Fruit fly (Drosophila melanogaster) whole organism, embryonic: ENCODE data around the gene CG13838.

Source experiments
- ATbp ChIP-seq: fragments of 200-800 bp; sonication (Bioruptor generic); optimal IDR thresholded peaks from 2 replicates; lab custom pipeline; 2017; ENCODE audit warnings: missing biosample characterization, mild to moderate bottlenecking, missing genetic modification characterization, missing genetic modification reagents
- Atf3 ChIP-seq: fragments of 200-800 bp; sonication (Bioruptor generic); optimal IDR thresholded peaks from 3 replicates; lab custom pipeline; 2016; ENCODE audit warnings: missing biosample characterization, missing genetic modification characterization
- BtbVII ChIP-seq: fragments of 200-800 bp; sonication (Bioruptor generic); optimal IDR thresholded peaks from 3 replicates; lab custom pipeline; 2017; ENCODE audit warnings: missing biosample characterization, mild to moderate bottlenecking, missing genetic modification characterization
- CG10209 ChIP-seq: fragments of 200-800 bp; sonication (Bioruptor generic); optimal IDR thresholded peaks from 3 replicates; lab custom pipeline; 2017; ENCODE audit warnings: missing biosample characterization, mild to moderate bottlenecking, missing genetic modification characterization, missing genetic modification reagents
- CG10431 ChIP-seq: fragments of 200-800 bp; sonication (Bioruptor generic); optimal IDR thresholded peaks from 3 replicates; lab custom pipeline; 2018; ENCODE audit warnings: missing biosample characterization, mild to moderate bottlenecking, missing genetic modification characterization
- CG10654 ChIP-seq: fragments of 200-800 bp; sonication (Bioruptor generic); optimal IDR thresholded peaks from 2 replicates; lab custom pipeline; 2016; ENCODE audit warnings: missing biosample characterization, missing genetic modification characterization
- CG11504 ChIP-seq: fragments of 200-800 bp; sonication (Bioruptor generic); optimal IDR thresholded peaks from 3 replicates; lab custom pipeline; 2019; ENCODE audit warnings: missing biosample characterization, mild to moderate bottlenecking, missing genetic modification characterization, moderate library complexity
- CG11560 ChIP-seq: fragments of 200-800 bp; sonication (Bioruptor generic); IDR thresholded peaks from 3 replicates; pipeline ENCODE4 v1.3.6; 2022; ENCODE audit warnings: missing biosample characterization, missing genetic modification characterization
- CG1233 ChIP-seq: fragments of 200-800 bp; sonication (Bioruptor generic); optimal IDR thresholded peaks from 4 replicates; lab custom pipeline; 2018; ENCODE audit warnings: missing biosample characterization, mild to moderate bottlenecking, missing genetic modification characterization
- CG12391 ChIP-seq: fragments of 200-800 bp; sonication (Bioruptor generic); optimal IDR thresholded peaks from 3 replicates; lab custom pipeline; 2018; ENCODE audit warnings: missing biosample characterization, mild to moderate bottlenecking, missing genetic modification characterization, moderate library complexity
- CG13775 ChIP-seq: fragments of 200-800 bp; sonication (Bioruptor generic); optimal IDR thresholded peaks from 3 replicates; lab custom pipeline; 2017; ENCODE audit warnings: missing biosample characterization, mild to moderate bottlenecking, missing genetic modification characterization
- CG15269 ChIP-seq: fragments of 200-800 bp; sonication (Bioruptor generic); optimal IDR thresholded peaks from 2 replicates; lab custom pipeline; 2018; ENCODE audit warnings: missing biosample characterization, mild to moderate bottlenecking, missing genetic modification characterization, moderate library complexity
- CG17829 ChIP-seq: fragments of 200-800 bp; optimal IDR thresholded peaks from 2 replicates; lab custom pipeline; 2019; ENCODE audit warnings: missing biosample characterization, mild to moderate bottlenecking, missing genetic modification characterization, moderate library complexity
- CG2712 ChIP-seq: fragments of 200-800 bp; optimal IDR thresholded peaks from 3 replicates; lab custom pipeline; 2019; ENCODE audit warnings: missing biosample characterization, mild to moderate bottlenecking, missing genetic modification characterization, moderate library complexity
- CG31441 ChIP-seq: fragments of 200-800 bp; sonication (Bioruptor generic); IDR thresholded peaks from 2 replicates; pipeline ENCODE4 v1.3.6; 2022; ENCODE audit warnings: missing biosample characterization, missing genetic modification characterization
- CG3281 ChIP-seq: fragments of 200-800 bp; sonication (Bioruptor generic); optimal IDR thresholded peaks from 3 replicates; lab custom pipeline; 2017; ENCODE audit warnings: missing biosample characterization, mild to moderate bottlenecking, missing genetic modification characterization
- CG4282 ChIP-seq: fragments of 200-800 bp; sonication (Bioruptor generic); optimal IDR thresholded peaks from 2 replicates; lab custom pipeline; 2016; ENCODE audit warnings: missing biosample characterization, missing genetic modification characterization
- CG7987 ChIP-seq: fragments of 200-800 bp; sonication (Bioruptor generic); optimal IDR thresholded peaks from 2 replicates; lab custom pipeline; 2018; ENCODE audit warnings: missing biosample characterization, mild to moderate bottlenecking, missing genetic modification characterization, moderate library complexity
- CG8290 ChIP-seq, 3 experiments: fragments of 200-800 bp; sonication (Bioruptor generic); optimal IDR thresholded peaks; 2 replicates each; lab custom pipeline; 2016 to 2019; ENCODE audit warnings: missing biosample characterization in 3 of 3, missing genetic modification characterization in 3 of 3, mild to moderate bottlenecking in 2 of 3, moderate library complexity in 1 of 3
- Deaf1 ChIP-seq: fragments of 200-800 bp; optimal IDR thresholded peaks from 3 replicates; lab custom pipeline; 2019; ENCODE audit warnings: missing biosample characterization, mild to moderate bottlenecking, missing genetic modification characterization, moderate library complexity
- Dek ChIP-seq: fragments of 200-800 bp; sonication (Bioruptor generic); optimal IDR thresholded peaks from 3 replicates; lab custom pipeline; 2019; ENCODE audit warnings: missing biosample characterization, mild to moderate bottlenecking, missing genetic modification characterization, moderate library complexity
- Dll ChIP-seq: fragments of 200-800 bp; sonication (Bioruptor generic); IDR thresholded peaks from 4 replicates; pipeline ENCODE4 v1.3.6; 2022; ENCODE audit warnings: missing biosample characterization, missing genetic modification characterization; ENCODE audit not compliant: partially characterized antibody
- Eip74EF ChIP-seq, 2 experiments: fragments of 200-800 bp in 1 of 2; fragments of >200 bp in 1 of 2; sonication (Bioruptor generic) in 1 of 2; optimal IDR thresholded peaks; 2 replicates each; lab custom pipeline; 2017 to 2019; ENCODE audit warnings: missing biosample characterization in 2 of 2, missing genetic modification characterization in 2 of 2, mild to moderate bottlenecking in 1 of 2, moderate library complexity in 1 of 2
- Hr3 ChIP-seq: fragments of 200-800 bp; sonication (Bioruptor generic); optimal IDR thresholded peaks from 3 replicates; lab custom pipeline; 2016; ENCODE audit warnings: missing biosample characterization, missing genetic modification characterization
- Hr78 ChIP-seq, 2 experiments: fragments of 200-800 bp in 1 of 2; fragments of >200 bp in 1 of 2; sonication (Bioruptor generic) in 1 of 2; optimal IDR thresholded peaks; 2 replicates each; lab custom pipeline; 2017 to 2019; ENCODE audit warnings: missing biosample characterization in 2 of 2, missing genetic modification characterization in 2 of 2, mild to moderate bottlenecking in 1 of 2, moderate library complexity in 1 of 2
- Hsf ChIP-seq: fragments of 200-800 bp; sonication (Bioruptor generic); optimal IDR thresholded peaks from 3 replicates; lab custom pipeline; 2016; ENCODE audit warnings: missing biosample characterization, missing genetic modification characterization
- Jarid2 ChIP-seq: fragments of 200-800 bp; sonication (Bioruptor generic); optimal IDR thresholded peaks from 3 replicates; lab custom pipeline; 2017; ENCODE audit warnings: mild to moderate bottlenecking, missing biosample characterization, missing genetic modification reagents, missing genetic modification characterization
- Med ChIP-seq: fragments of 200-800 bp; sonication (Bioruptor generic); peaks from one replicate; lab custom pipeline; 2016; ENCODE audit warnings: missing biosample characterization, missing genetic modification characterization, mild to moderate bottlenecking, inconsistent platforms, moderate library complexity
- Nf-YC ChIP-seq: fragments of 200-800 bp; optimal IDR thresholded peaks from 3 replicates; lab custom pipeline; 2019; ENCODE audit warnings: missing biosample characterization, mild to moderate bottlenecking, missing genetic modification characterization, moderate library complexity
- Oaz ChIP-seq: fragments of 200-800 bp; sonication (Bioruptor generic); IDR thresholded peaks from 2 replicates; pipeline ENCODE4 v1.3.6; 2022; ENCODE audit warnings: missing biosample characterization, missing genetic modification characterization
- Stat92E ChIP-seq, 3 experiments: fragments of >200 bp in 2 of 3; fragments of 200-800 bp in 1 of 3; sonication (Bioruptor generic) in 1 of 3; optimal IDR thresholded peaks; 2 replicates each; lab custom pipeline; 2017 to 2019; ENCODE audit warnings: missing biosample characterization in 3 of 3, missing genetic modification characterization in 3 of 3, mild to moderate bottlenecking in 1 of 3, moderate library complexity in 1 of 3
- Xbp1 ChIP-seq: fragments of 200-800 bp; sonication (Bioruptor generic); optimal IDR thresholded peaks from 3 replicates; lab custom pipeline; 2016; ENCODE audit warnings: missing biosample characterization, mild to moderate bottlenecking, missing genetic modification characterization
- al ChIP-seq: fragments of 200-800 bp; sonication (Bioruptor generic); IDR thresholded peaks from 2 replicates; pipeline ENCODE4 v1.3.6; 2022; ENCODE audit warnings: missing biosample characterization, missing genetic modification characterization
- aop ChIP-seq: fragments of 200-800 bp; sonication (Bioruptor generic); IDR thresholded peaks from 2 replicates; pipeline ENCODE4 v1.3.6; 2022; ENCODE audit warnings: missing biosample characterization, missing genetic modification characterization
- chinmo ChIP-seq: fragments of 200-800 bp; sonication (Bioruptor generic); IDR thresholded peaks from 4 replicates; pipeline ENCODE4 v1.3.6; 2022; ENCODE audit warnings: missing biosample characterization, missing genetic modification characterization; ENCODE audit not compliant: partially characterized antibody
- grn ChIP-seq: fragments of 200-800 bp; sonication (Bioruptor generic); optimal IDR thresholded peaks from 3 replicates; lab custom pipeline; 2017; ENCODE audit warnings: missing biosample characterization, missing genetic modification characterization
- ham ChIP-seq: fragments of 200-800 bp; sonication (Bioruptor generic); IDR thresholded peaks from 2 replicates; pipeline ENCODE4 v1.3.6; 2022; ENCODE audit warnings: missing biosample characterization, missing genetic modification characterization
- her ChIP-seq: fragments of 200-800 bp; sonication (Bioruptor generic); optimal IDR thresholded peaks from 2 replicates; lab custom pipeline; 2016; ENCODE audit warnings: missing biosample characterization, missing genetic modification characterization
- p53 ChIP-seq: fragments of 200-800 bp; sonication (Bioruptor generic); optimal IDR thresholded peaks from 2 replicates; lab custom pipeline; 2016; ENCODE audit warnings: missing biosample characterization, missing genetic modification characterization
- pros ChIP-seq: fragments of 200-800 bp; sonication (Bioruptor generic); optimal IDR thresholded peaks from 3 replicates; lab custom pipeline; 2019; ENCODE audit warnings: missing biosample characterization, mild to moderate bottlenecking, missing genetic modification characterization, moderate library complexity
- ranshi ChIP-seq: fragments of 200-800 bp; sonication (Bioruptor generic); IDR thresholded peaks from 2 replicates; pipeline ENCODE4 v1.3.6; 2022; ENCODE audit warnings: missing biosample characterization, missing genetic modification characterization
- row ChIP-seq: fragments of 200-800 bp; sonication (Bioruptor generic); IDR thresholded peaks from 3 replicates; pipeline ENCODE4 v1.3.6; 2022; ENCODE audit warnings: missing biosample characterization, missing genetic modification characterization
- sd ChIP-seq: fragments of 200-800 bp; sonication (Bioruptor generic); optimal IDR thresholded peaks from 3 replicates; lab custom pipeline; 2018; ENCODE audit warnings: missing biosample characterization, mild to moderate bottlenecking, missing genetic modification characterization, moderate library complexity
- sim ChIP-seq: fragments of 200-800 bp; sonication (Bioruptor generic); IDR thresholded peaks from 2 replicates; pipeline ENCODE4 v1.3.6; 2022; ENCODE audit warnings: missing biosample characterization, missing genetic modification characterization
- sima ChIP-seq: fragments of 200-800 bp; sonication (Bioruptor generic); optimal IDR thresholded peaks from 2 replicates; lab custom pipeline; 2016; ENCODE audit warnings: missing biosample characterization, missing genetic modification characterization
- so ChIP-seq: fragments of 200-800 bp; sonication (Bioruptor generic); IDR thresholded peaks from 3 replicates; pipeline ENCODE4 v1.3.6; 2022; ENCODE audit warnings: missing biosample characterization, missing genetic modification characterization
- stc ChIP-seq: fragments of 200-800 bp; sonication (Bioruptor generic); IDR thresholded peaks from 2 replicates; pipeline ENCODE4 v1.3.6; 2022; ENCODE audit warnings: missing biosample characterization, missing genetic modification characterization
- sug ChIP-seq: fragments of 200-800 bp; optimal IDR thresholded peaks from 2 replicates; lab custom pipeline; 2019; ENCODE audit warnings: missing biosample characterization, mild to moderate bottlenecking, missing genetic modification characterization, moderate library complexity
- tna ChIP-seq: fragments of 200-800 bp; sonication (Bioruptor generic); IDR thresholded peaks from 2 replicates; pipeline ENCODE4 v1.3.6; 2022; ENCODE audit warnings: missing biosample characterization, missing genetic modification characterization; ENCODE audit not compliant: partially characterized antibody
- vfl ChIP-seq: fragments of 200-800 bp; sonication (Bioruptor generic); optimal IDR thresholded peaks from 2 replicates; lab custom pipeline; 2016; ENCODE audit warnings: missing biosample characterization, missing genetic modification characterization

CG13838 gene

DNA sequence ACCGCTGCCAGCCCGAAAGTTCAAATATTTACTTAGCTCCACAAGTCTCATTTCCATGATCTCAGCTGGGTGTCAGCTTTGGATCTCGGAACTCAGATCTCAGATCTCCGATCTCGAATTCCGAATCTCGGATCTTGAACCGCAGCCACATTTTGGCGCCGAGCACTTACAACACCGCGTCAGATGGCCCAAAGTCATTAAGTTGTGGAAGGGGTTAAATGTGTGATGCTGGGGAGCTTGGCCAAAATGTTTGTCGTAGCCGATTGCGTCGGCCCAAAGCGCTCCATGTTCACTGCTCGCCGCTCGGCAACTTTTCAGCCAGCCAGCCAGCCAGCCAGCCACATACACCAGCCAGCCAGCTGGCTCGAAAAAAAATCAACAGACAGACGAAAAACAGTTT lies 30.0 kb upstream of the CG13838 start, which contains the start of gene CG6688:
CG6688 (plus strand) TSS at position 396 of the 400 bp plus-strand sequence.
- TF ChIP-seq Dll (GFP tag; lab: Robert Waterston, UW) (no peak), Hr3 (no peak), CG2712 (tag; lab: Kevin White, UChicago) (no peak), sim (GFP tag; lab: Robert Waterston, UW) (no peak), Atf3 (GFP tag; lab: Kevin White, UChicago) (no peak), pros (peak; percentile 6), so (GFP tag; lab: Robert Waterston, UW) (no peak), sd (peak; percentile 90), Hsf (GFP tag; lab: Kevin White, UChicago) (no peak), CG3281 (GFP tag; lab: Kevin White, UChicago) (no peak), Deaf1 (tag; lab: Kevin White, UChicago) (peak; percentile 50), Oaz (no peak), her (GFP tag; lab: Kevin White, UChicago) (no peak), CG11560 (no peak), row (GFP tag; lab: Robert Waterston, UW) (no peak), CG1233 (GFP tag; lab: Kevin White, UChicago) (no peak), sima (GFP tag; lab: Kevin White, UChicago) (no peak), ranshi (GFP tag; lab: Robert Waterston, UW) (no peak), CG7987 (peak; percentile 19), CG10654 (GFP tag; lab: Kevin White, UChicago) (no peak), grn (peak; percentile 92), Med (peak; percentile 73), CG4282 (no peak), tna (GFP tag; lab: Robert Waterston, UW) (no peak), CG12391 (tag; lab: Kevin White, UChicago) (no peak), Xbp1 (GFP tag; lab: Kevin White, UChicago) (no peak), chinmo (peak; percentile 82; the same call in 3 of the 4 replicates), Hr78 (GFP tag; optimal IDR thresholded peaks at IDR 0.05; lab: Kevin White, UChicago) (peak in 1 of 2 experiments; percentile 35), CG11504 (tag; lab: Kevin White, UChicago) (peak; percentile 1), ATbp (GFP tag; lab: Kevin White, UChicago) (no peak), CG15269 (tag; lab: Kevin White, UChicago) (peak; percentile 41), CG13775 (GFP tag; lab: Kevin White, UChicago) (no peak), CG8290 (GFP tag; optimal IDR thresholded peaks at IDR 0.05; lab: Kevin White, UChicago) (no peak), CG8290 (tag; optimal IDR thresholded peaks at IDR 0.05; lab: Kevin White, UChicago) (peak in 1 of 2 experiments; percentile 7), Dek (tag; lab: Kevin White, UChicago) (no peak), al (GFP tag; lab: Robert Waterston, UW) (no peak), p53 (GFP tag; lab: Kevin White, UChicago) (no peak), Eip74EF (GFP tag; optimal IDR thresholded peaks at IDR 0.05; lab: Kevin White, UChicago) (peak in 1 of 2 experiments; percentile 8), CG10209 (GFP tag; lab: Kevin White, UChicago) (no peak), CG17829 (tag; lab: Kevin White, UChicago) (no peak), stc (GFP tag; lab: Robert Waterston, UW) (no peak), Stat92E (GFP tag; optimal IDR thresholded peaks at IDR 0.05; lab: Kevin White, UChicago) (no peak), aop (GFP tag; lab: Robert Waterston, UW) (no peak), vfl (GFP tag; lab: Kevin White, UChicago) (no peak), ham (GFP tag; lab: Robert Waterston, UW) (no peak), CG10431 (GFP tag; lab: Kevin White, UChicago) (no peak), CG31441 (no peak), BtbVII (no peak), sug (tag; lab: Kevin White, UChicago) (no peak), Nf-YC (tag; lab: Kevin White, UChicago) (no peak), Jarid2 (GFP tag; lab: Kevin White, UChicago) (no peak)
